Worm (Caenorhabditis elegans) whole organism, L2 larva: ENCODE data around the gene srab-4.

Source experiments
- C34F6.9 ChIP-seq: fragments of 150-350 bp; optimal IDR thresholded peaks from 2 replicates; lab custom pipeline; 2014; ENCODE audit warnings: missing biosample characterization, missing genetic modification characterization
- F13H6.1 ChIP-seq: sonication (generic microtip); optimal IDR thresholded peaks from 2 replicates; lab custom pipeline; 2016; ENCODE audit warnings: missing genetic modification characterization, missing compliant biosample characterization
- R02D3.7 ChIP-seq: fragments of 150-350 bp; optimal IDR thresholded peaks from 2 replicates; lab custom pipeline; 2014; ENCODE audit warnings: missing biosample characterization, missing genetic modification characterization
- ZK546.5 ChIP-seq: sonication (generic microtip); optimal IDR thresholded peaks from 2 replicates; lab custom pipeline; 2017; ENCODE audit warnings: missing biosample characterization, missing genetic modification characterization
- aly-2 ChIP-seq: fragments of 150-350 bp; optimal IDR thresholded peaks from 2 replicates; lab custom pipeline; 2014; ENCODE audit warnings: missing biosample characterization, missing genetic modification characterization
- ama-1 ChIP-seq: fragments of 150-350 bp; optimal IDR thresholded peaks from 2 replicates; lab custom pipeline; 2018; ENCODE audit warnings: inconsistent platforms
- blmp-1 ChIP-seq: sonication (generic microtip); optimal IDR thresholded peaks from 2 replicates; lab custom pipeline; 2017; ENCODE audit warnings: missing genetic modification characterization, mild to moderate bottlenecking, missing compliant biosample characterization, antibody characterized with exemption, moderate library complexity; ENCODE audit not compliant: insufficient read depth
- ceh-16 ChIP-seq: fragments of 150-350 bp; optimal IDR thresholded peaks from 2 replicates; lab custom pipeline; 2014; ENCODE audit warnings: missing biosample characterization, missing genetic modification characterization
- ceh-82 ChIP-seq: fragments of 150-350 bp; optimal IDR thresholded peaks from 2 replicates; lab custom pipeline; 2014; ENCODE audit warnings: missing biosample characterization, missing genetic modification characterization
- crh-2 ChIP-seq: sonication (generic microtip); optimal IDR thresholded peaks from 2 replicates; lab custom pipeline; 2017; ENCODE audit warnings: missing biosample characterization, missing genetic modification characterization
- dmd-4 ChIP-seq: sonication (generic microtip); optimal IDR thresholded peaks from 2 replicates; lab custom pipeline; 2017; ENCODE audit warnings: missing biosample characterization, missing genetic modification characterization
- egl-27 ChIP-seq: sonication (generic microtip); optimal IDR thresholded peaks from 3 replicates; lab custom pipeline; 2017; ENCODE audit warnings: missing biosample characterization, missing genetic modification reagents, missing genetic modification characterization
- elt-1 ChIP-seq: fragments of 150-350 bp; optimal IDR thresholded peaks from 2 replicates; lab custom pipeline; 2014; ENCODE audit warnings: missing biosample characterization, missing genetic modification characterization
- elt-3 ChIP-seq: sonication (generic microtip); optimal IDR thresholded peaks from 2 replicates; lab custom pipeline; 2017; ENCODE audit warnings: missing biosample characterization, missing genetic modification characterization
- fos-1 ChIP-seq: fragments of 150-350 bp; optimal IDR thresholded peaks from 2 replicates; lab custom pipeline; 2014; ENCODE audit warnings: missing biosample characterization, missing genetic modification characterization
- gmeb-1 ChIP-seq: fragments of 150-350 bp; optimal IDR thresholded peaks from 2 replicates; lab custom pipeline; 2014; ENCODE audit warnings: missing biosample characterization, missing genetic modification characterization
- lin-11 ChIP-seq: fragments of 150-350 bp; sonication (generic microtip); optimal IDR thresholded peaks from 2 replicates; lab custom pipeline; 2014; ENCODE audit warnings: missing biosample characterization, missing genetic modification characterization, inconsistent platforms, mixed read lengths
- lin-13 ChIP-seq: fragments of 150-350 bp; optimal IDR thresholded peaks from 2 replicates; lab custom pipeline; 2014; ENCODE audit warnings: missing biosample characterization, missing genetic modification reagents, missing genetic modification characterization
- lin-39 ChIP-seq: fragments of 150-350 bp; optimal IDR thresholded peaks from 2 replicates; lab custom pipeline; 2014; ENCODE audit warnings: missing biosample characterization, missing genetic modification reagents, missing genetic modification characterization
- lsy-2 ChIP-seq, 2 experiments: fragments of 150-350 bp in 1 of 2; sonication (generic microtip) in 1 of 2; optimal IDR thresholded peaks; 2 replicates each; lab custom pipeline; 2014 to 2017; ENCODE audit warnings: missing biosample characterization in 2 of 2, missing genetic modification characterization in 2 of 2
- mab-5 ChIP-seq: fragments of 150-350 bp; optimal IDR thresholded peaks from 2 replicates; lab custom pipeline; 2014; ENCODE audit warnings: missing biosample characterization, missing genetic modification characterization
- mbf-1 ChIP-seq: sonication (generic microtip); optimal IDR thresholded peaks from 2 replicates; lab custom pipeline; 2017; ENCODE audit warnings: missing biosample characterization, missing genetic modification characterization
- mdl-1 ChIP-seq, 2 experiments: fragments of 150-350 bp in 1 of 2; sonication (generic microtip) in 1 of 2; optimal IDR thresholded peaks; 2 replicates each; lab custom pipeline; 2017; ENCODE audit warnings: missing biosample characterization in 2 of 2, missing genetic modification characterization in 2 of 2
- nhr-10 ChIP-seq: sonication (generic microtip); optimal IDR thresholded peaks from 2 replicates; lab custom pipeline; 2017; ENCODE audit warnings: missing biosample characterization, missing genetic modification characterization
- nhr-11 ChIP-seq: fragments of 150-350 bp; optimal IDR thresholded peaks from 2 replicates; lab custom pipeline; 2014; ENCODE audit warnings: missing biosample characterization, missing genetic modification characterization
- nhr-12 ChIP-seq: fragments of 150-350 bp; optimal IDR thresholded peaks from 2 replicates; lab custom pipeline; 2014; ENCODE audit warnings: missing biosample characterization, missing genetic modification characterization
- nhr-129 ChIP-seq: fragments of 150-350 bp; optimal IDR thresholded peaks from 2 replicates; lab custom pipeline; 2014; ENCODE audit warnings: missing biosample characterization, missing genetic modification characterization
- nhr-21 ChIP-seq: fragments of 150-350 bp; optimal IDR thresholded peaks from 2 replicates; lab custom pipeline; 2014; ENCODE audit warnings: missing biosample characterization, missing genetic modification characterization
- nhr-23 ChIP-seq: fragments of 150-350 bp; optimal IDR thresholded peaks from 2 replicates; lab custom pipeline; 2014; ENCODE audit warnings: missing biosample characterization, missing genetic modification reagents, missing genetic modification characterization
- nhr-237 ChIP-seq: fragments of 150-350 bp; optimal IDR thresholded peaks from 2 replicates; lab custom pipeline; 2014; ENCODE audit warnings: missing biosample characterization, missing genetic modification characterization
- nhr-25 ChIP-seq: fragments of 150-350 bp; sonication (generic microtip); optimal IDR thresholded peaks from 3 replicates; lab custom pipeline; 2014; ENCODE audit warnings: missing biosample characterization, missing genetic modification characterization
- nhr-6 ChIP-seq: fragments of 150-350 bp; optimal IDR thresholded peaks from 2 replicates; lab custom pipeline; 2014; ENCODE audit warnings: missing biosample characterization, missing genetic modification characterization
- nhr-77 ChIP-seq: fragments of 150-350 bp; optimal IDR thresholded peaks from 2 replicates; lab custom pipeline; 2014; ENCODE audit warnings: missing biosample characterization, missing genetic modification characterization
- sem-4 ChIP-seq: fragments of 150-350 bp; optimal IDR thresholded peaks from 2 replicates; lab custom pipeline; 2014; ENCODE audit warnings: missing biosample characterization, missing genetic modification reagents, missing genetic modification characterization
- skn-1 ChIP-seq: sonication (generic microtip); optimal IDR thresholded peaks from 2 replicates; lab custom pipeline; 2017; ENCODE audit warnings: missing biosample characterization, missing genetic modification characterization
- sma-3 ChIP-seq: sonication (generic microtip); optimal IDR thresholded peaks from 2 replicates; lab custom pipeline; 2016; ENCODE audit warnings: missing genetic modification reagents, missing genetic modification characterization, missing compliant biosample characterization
- sma-9 ChIP-seq, 2 experiments: fragments of 150-350 bp in 1 of 2; sonication (generic microtip) in 1 of 2; optimal IDR thresholded peaks; 2 replicates each; lab custom pipeline; 2014 to 2016; ENCODE audit warnings: missing genetic modification characterization in 2 of 2, mild to moderate bottlenecking in 1 of 2, missing biosample characterization in 1 of 2, missing compliant biosample characterization in 1 of 2, missing genetic modification reagents in 1 of 2, moderate library complexity in 1 of 2
- snpc-4 ChIP-seq: fragments of 150-350 bp; optimal IDR thresholded peaks from 2 replicates; lab custom pipeline; 2014; ENCODE audit warnings: missing biosample characterization, missing genetic modification characterization
- unc-39 ChIP-seq: fragments of 150-350 bp; optimal IDR thresholded peaks from 2 replicates; lab custom pipeline; 2014; ENCODE audit warnings: missing biosample characterization, missing genetic modification characterization
- unc-55 ChIP-seq: fragments of 150-350 bp; sonication (generic microtip); optimal IDR thresholded peaks from 3 replicates; lab custom pipeline; 2014; ENCODE audit warnings: missing biosample characterization, missing genetic modification reagents, missing genetic modification characterization
- unc-62 ChIP-seq: fragments of 150-350 bp; optimal IDR thresholded peaks from 2 replicates; lab custom pipeline; 2014; ENCODE audit warnings: missing biosample characterization, missing genetic modification reagents, missing genetic modification characterization
- zag-1 ChIP-seq: fragments of 150-350 bp; optimal IDR thresholded peaks from 2 replicates; lab custom pipeline; 2014; ENCODE audit warnings: missing biosample characterization, missing genetic modification characterization
- ztf-1 ChIP-seq: fragments of 200-800 bp; sonication (Bioruptor generic); conservative IDR thresholded peaks from 2 replicates; pipeline ENCODE4 v1.3.6; 2022; ENCODE audit warnings: missing genetic modification characterization, missing compliant biosample characterization
- ztf-11 ChIP-seq: sonication (generic microtip); optimal IDR thresholded peaks from 2 replicates; lab custom pipeline; 2017; ENCODE audit warnings: missing biosample characterization, missing genetic modification characterization
- ztf-4 ChIP-seq: fragments of 150-350 bp; optimal IDR thresholded peaks from 2 replicates; lab custom pipeline; 2014; ENCODE audit warnings: missing biosample characterization, missing genetic modification characterization

The srab-4 gene

ce11 chrV:6989626-6990138 is 14.3 kb upstream of the srab-4 start, which contains the start of gene nhr-140:
TSS of gene nhr-140 (minus strand) at chrV:6989676.
- no peak for TF ChIP-seq F13H6.1 (tag; lab: Kevin White, UChicago)
- no peak for TF ChIP-seq ztf-11 (tag; lab: Kevin White, UChicago)
- TF ChIP-seq fos-1 (tag; lab: Kevin White, UChicago): no peak
- TF ChIP-seq egl-27 (tag; lab: Kevin White, UChicago): no peak
- TF ChIP-seq ZK546.5: no peak
- TF ChIP-seq nhr-6 (tag; lab: Kevin White, UChicago): no peak
- TF ChIP-seq unc-62 (GFP tag; lab: Kevin White, UChicago): no peak
- no peak for TF ChIP-seq ceh-16 (tag; lab: Kevin White, UChicago)
- no peak for TF ChIP-seq nhr-23 (tag; lab: Kevin White, UChicago)
- TF ChIP-seq lsy-2 (tag; optimal IDR thresholded peaks at IDR 0.05; lab: Kevin White, UChicago): no peak
- TF ChIP-seq nhr-129: no peak
- TF ChIP-seq zag-1: no peak
- TF ChIP-seq nhr-12 (tag; lab: Kevin White, UChicago): no peak
- no peak for TF ChIP-seq elt-3 (tag; lab: Kevin White, UChicago)
- TF ChIP-seq mdl-1 (tag; optimal IDR thresholded peaks at IDR 0.05; lab: Kevin White, UChicago): no peak
- TF ChIP-seq elt-1 (tag; lab: Kevin White, UChicago): no peak
- no peak for TF ChIP-seq R02D3.7 (tag; lab: Kevin White, UChicago)
- TF ChIP-seq mbf-1 (tag; lab: Kevin White, UChicago): no peak

- TF ChIP-seq ztf-4 (tag; lab: Kevin White, UChicago) (no peak), nhr-23 (tag; lab: Kevin White, UChicago) (no peak), mab-5 (tag; lab: Kevin White, UChicago) (no peak), ama-1 (lab: Kevin White, UChicago) (no peak), nhr-77 (tag; lab: Kevin White, UChicago) (no peak), nhr-21 (tag; lab: Kevin White, UChicago) (no peak), C34F6.9 (tag; lab: Kevin White, UChicago) (no peak), unc-39 (tag; lab: Kevin White, UChicago) (no peak), lin-11 (no peak), nhr-6 (tag; lab: Kevin White, UChicago) (no peak)
These were observed 12.2 kb upstream of the srab-4 start, which contains the start of gene nhr-162 for ce11 chrV:6991771-6992170. TSS of gene nhr-162 (minus strand) at chrV:6991871.

ce11 chrV:6993999-6994398 is 10.0 kb upstream of the srab-4 start:
- peak; percentile 84 for TF ChIP-seq nhr-21 (tag; lab: Kevin White, UChicago)
- TF ChIP-seq ztf-4 (tag; lab: Kevin White, UChicago): no peak
- no peak for TF ChIP-seq R02D3.7 (tag; lab: Kevin White, UChicago)
- TF ChIP-seq blmp-1 (tag; lab: Kevin White, UChicago): peak; percentile 93
- no peak for TF ChIP-seq nhr-11 (tag; lab: Kevin White, UChicago)
- TF ChIP-seq nhr-25 (tag; lab: Kevin White, UChicago): peak; percentile 46
- TF ChIP-seq sma-9 (GFP tag; optimal IDR thresholded peaks at IDR 0.05; lab: Kevin White, UChicago): peak; percentile 96
- no peak for TF ChIP-seq sma-9 (tag; optimal IDR thresholded peaks at IDR 0.05; lab: Kevin White, UChicago)
- no peak for TF ChIP-seq ama-1 (lab: Kevin White, UChicago)
- no peak for TF ChIP-seq zag-1
- no peak for TF ChIP-seq nhr-12 (tag; lab: Kevin White, UChicago)
- TF ChIP-seq mdl-1 (tag; optimal IDR thresholded peaks at IDR 0.05; lab: Kevin White, UChicago): no peak
- TF ChIP-seq skn-1 (tag; lab: Kevin White, UChicago): peak; percentile 47
- no peak for TF ChIP-seq elt-3 (tag; lab: Kevin White, UChicago)
- no peak for TF ChIP-seq lin-39 (tag; lab: Kevin White, UChicago)
- TF ChIP-seq gmeb-1 (tag; lab: Kevin White, UChicago): peak; percentile 12
- TF ChIP-seq ztf-11 (tag; lab: Kevin White, UChicago): no peak
- no peak for TF ChIP-seq lin-13 (GFP tag; lab: Kevin White, UChicago)
- TF ChIP-seq elt-1 (tag; lab: Kevin White, UChicago): no peak
- TF ChIP-seq unc-39 (tag; lab: Kevin White, UChicago): no peak
- TF ChIP-seq lin-11: no peak
- TF ChIP-seq unc-62 (GFP tag; lab: Kevin White, UChicago): no peak
- TF ChIP-seq nhr-10 (tag; lab: Kevin White, UChicago): no peak
- TF ChIP-seq sem-4: peak; percentile 17
- peak; percentile 86 for TF ChIP-seq crh-2
- TF ChIP-seq mbf-1 (tag; lab: Kevin White, UChicago): no peak
- peak; percentile 37 for TF ChIP-seq nhr-6 (tag; lab: Kevin White, UChicago)
- no peak for TF ChIP-seq unc-55
- no peak for TF ChIP-seq nhr-237
- no peak for TF ChIP-seq nhr-23 (tag; lab: Kevin White, UChicago)
- TF ChIP-seq F13H6.1 (tag; lab: Kevin White, UChicago): peak; percentile 63
- no peak for TF ChIP-seq ztf-1
- no peak for TF ChIP-seq snpc-4 (tag; lab: Kevin White, UChicago)
- no peak for TF ChIP-seq ceh-16 (tag; lab: Kevin White, UChicago)
- peak; percentile 42 for TF ChIP-seq egl-27 (tag; lab: Kevin White, UChicago)
- peak in 1 of 2 experiments; percentile 36 for TF ChIP-seq lsy-2 (tag; optimal IDR thresholded peaks at IDR 0.05; lab: Kevin White, UChicago)
- no peak for TF ChIP-seq mab-5 (tag; lab: Kevin White, UChicago)
- no peak for TF ChIP-seq ceh-82 (tag; lab: Kevin White, UChicago)
- TF ChIP-seq aly-2 (tag; lab: Kevin White, UChicago): no peak
- peak; percentile 65 for TF ChIP-seq sma-3 (GFP tag; lab: Kevin White, UChicago)
- TF ChIP-seq C34F6.9 (tag; lab: Kevin White, UChicago): no peak
- TF ChIP-seq dmd-4: no peak
- no peak for TF ChIP-seq nhr-77 (tag; lab: Kevin White, UChicago)
- peak; percentile 60 for TF ChIP-seq fos-1 (tag; lab: Kevin White, UChicago)
- no peak for TF ChIP-seq ZK546.5
